Fruit fly (Drosophila melanogaster) whole organism, embryonic: Measurements from ENCODE around the gene CG16798.

Experiments
- ATbp ChIP-seq: fragments of 200-800 bp; sonication (Bioruptor generic); optimal IDR thresholded peaks from 2 replicates; lab custom pipeline; 2017; ENCODE audit warnings: missing biosample characterization, mild to moderate bottlenecking, missing genetic modification characterization, missing genetic modification reagents
- B-H2 ChIP-seq: fragments of 200-800 bp; sonication (Bioruptor generic); optimal IDR thresholded peaks from 2 replicates; lab custom pipeline; 2018; ENCODE audit warnings: missing biosample characterization, mild to moderate bottlenecking, missing genetic modification characterization
- Bdp1 ChIP-seq: fragments of 200-800 bp; sonication (Bioruptor generic); optimal IDR thresholded peaks from 3 replicates; lab custom pipeline; 2016; ENCODE audit warnings: missing biosample characterization, missing genetic modification characterization
- BtbVII ChIP-seq: fragments of 200-800 bp; sonication (Bioruptor generic); optimal IDR thresholded peaks from 3 replicates; lab custom pipeline; 2017; ENCODE audit warnings: missing biosample characterization, mild to moderate bottlenecking, missing genetic modification characterization
- CG10654 ChIP-seq: fragments of 200-800 bp; sonication (Bioruptor generic); optimal IDR thresholded peaks from 2 replicates; lab custom pipeline; 2016; ENCODE audit warnings: missing biosample characterization, missing genetic modification characterization
- CG11247 ChIP-seq: fragments of 200-800 bp; sonication (Bioruptor generic); IDR thresholded peaks from 2 replicates; pipeline ENCODE4 v1.3.6; 2022; ENCODE audit warnings: missing biosample characterization, missing genetic modification characterization
- CG13424 ChIP-seq: fragments of 200-800 bp; sonication (Bioruptor generic); optimal IDR thresholded peaks from 2 replicates; lab custom pipeline; 2019; ENCODE audit warnings: missing biosample characterization, mild to moderate bottlenecking, missing genetic modification characterization, moderate library complexity
- CG14860 ChIP-seq: fragments of 200-800 bp; sonication (Bioruptor generic); IDR thresholded peaks from 3 replicates; pipeline ENCODE4 v1.3.6; 2022; ENCODE audit warnings: missing biosample characterization, missing genetic modification characterization; ENCODE audit not compliant: partially characterized antibody
- CG15269 ChIP-seq: fragments of 200-800 bp; sonication (Bioruptor generic); optimal IDR thresholded peaks from 2 replicates; lab custom pipeline; 2018; ENCODE audit warnings: missing biosample characterization, mild to moderate bottlenecking, missing genetic modification characterization, moderate library complexity
- CG15514 ChIP-seq: fragments of 200-800 bp; sonication (Bioruptor generic); optimal IDR thresholded peaks from 3 replicates; lab custom pipeline; 2017; ENCODE audit warnings: missing biosample characterization, missing genetic modification characterization, mild to moderate bottlenecking, moderate library complexity, missing genetic modification reagents
- CG16779 ChIP-seq: fragments of 200-800 bp; sonication (Bioruptor generic); IDR thresholded peaks from 2 replicates; pipeline ENCODE4 v1.3.6; 2022; ENCODE audit warnings: missing biosample characterization, missing genetic modification characterization
- CG16813 ChIP-seq: fragments of 200-800 bp; sonication (Bioruptor generic); IDR thresholded peaks from 3 replicates; pipeline ENCODE4 v1.3.6; 2022; ENCODE audit warnings: missing biosample characterization, missing genetic modification characterization; ENCODE audit not compliant: partially characterized antibody
- CG1832 ChIP-seq: fragments of 200-800 bp; sonication (Bioruptor generic); optimal IDR thresholded peaks from 2 replicates; lab custom pipeline; 2017; ENCODE audit warnings: missing biosample characterization, mild to moderate bottlenecking, missing genetic modification characterization, inconsistent platforms
- CG2712 ChIP-seq: fragments of 200-800 bp; optimal IDR thresholded peaks from 3 replicates; lab custom pipeline; 2019; ENCODE audit warnings: missing biosample characterization, mild to moderate bottlenecking, missing genetic modification characterization, moderate library complexity
- CG30020 ChIP-seq: fragments of 200-800 bp; optimal IDR thresholded peaks from 2 replicates; lab custom pipeline; 2019; ENCODE audit warnings: missing biosample characterization, mild to moderate bottlenecking, missing genetic modification characterization, moderate library complexity
- CG32772 ChIP-seq: fragments of 200-800 bp; sonication (Bioruptor generic); IDR thresholded peaks from 2 replicates; pipeline ENCODE4 v1.3.6; 2022; ENCODE audit warnings: missing biosample characterization, missing genetic modification characterization
- CG3838 ChIP-seq: fragments of 200-800 bp; sonication (Bioruptor generic); optimal IDR thresholded peaks from 3 replicates; lab custom pipeline; 2016; ENCODE audit warnings: missing biosample characterization, missing genetic modification characterization
- CG3847 ChIP-seq: fragments of 200-800 bp; sonication (Bioruptor generic); IDR thresholded peaks from 2 replicates; pipeline ENCODE4 v1.3.6; 2022; ENCODE audit warnings: missing biosample characterization, missing genetic modification characterization
- CG4360 ChIP-seq: fragments of 200-800 bp; sonication (Bioruptor generic); IDR thresholded peaks from 2 replicates; pipeline ENCODE4 v1.3.6; 2022; ENCODE audit warnings: missing biosample characterization, missing genetic modification characterization
- CG6813 ChIP-seq: fragments of 200-800 bp; sonication (Bioruptor generic); optimal IDR thresholded peaks from 2 replicates; lab custom pipeline; 2017; ENCODE audit warnings: missing biosample characterization, missing genetic modification characterization, mild to moderate bottlenecking, moderate library complexity, missing genetic modification reagents
- CG8359 ChIP-seq: fragments of 200-800 bp; sonication (Bioruptor generic); optimal IDR thresholded peaks from 2 replicates; lab custom pipeline; 2017; ENCODE audit warnings: missing biosample characterization, mild to moderate bottlenecking, missing genetic modification characterization, borderline replicate concordance
- Deaf1 ChIP-seq: fragments of 200-800 bp; optimal IDR thresholded peaks from 3 replicates; lab custom pipeline; 2019; ENCODE audit warnings: missing biosample characterization, mild to moderate bottlenecking, missing genetic modification characterization, moderate library complexity
- Drgx ChIP-seq: fragments of 200-800 bp; sonication (Bioruptor generic); IDR thresholded peaks from 2 replicates; pipeline ENCODE4 v1.3.6; 2022; ENCODE audit warnings: missing biosample characterization, missing genetic modification characterization
- H2.0 ChIP-seq: fragments of 200-800 bp; sonication (Bioruptor generic); IDR thresholded peaks from 2 replicates; pipeline ENCODE4 v1.3.6; 2022; ENCODE audit warnings: missing biosample characterization, missing genetic modification characterization
- Hand ChIP-seq: fragments of 200-800 bp; sonication (Bioruptor generic); optimal IDR thresholded peaks from 2 replicates; lab custom pipeline; 2017; ENCODE audit warnings: mild to moderate bottlenecking, missing biosample characterization, missing genetic modification reagents, missing genetic modification characterization
- HmgZ ChIP-seq: fragments of 200-800 bp; sonication (Bioruptor generic); optimal IDR thresholded peaks from 2 replicates; lab custom pipeline; 2018; ENCODE audit warnings: missing biosample characterization, mild to moderate bottlenecking, missing genetic modification characterization
- Myb ChIP-seq: fragments of 200-800 bp; sonication (Bioruptor generic); optimal IDR thresholded peaks from 2 replicates; lab custom pipeline; 2016; ENCODE audit warnings: missing biosample characterization, missing genetic modification characterization
- Poxn ChIP-seq: fragments of 200-800 bp; sonication (Bioruptor generic); IDR thresholded peaks from 2 replicates; pipeline ENCODE4 v1.3.6; 2022; ENCODE audit warnings: missing biosample characterization, missing genetic modification characterization
- Scr ChIP-seq: fragments of 200-800 bp; sonication (Bioruptor generic); IDR thresholded peaks from 2 replicates; pipeline ENCODE4 v1.3.6; 2022; ENCODE audit warnings: missing biosample characterization, missing genetic modification characterization; ENCODE audit not compliant: partially characterized antibody
- Sry-δ ChIP-seq: fragments of 200-800 bp; sonication (Bioruptor generic); optimal IDR thresholded peaks from 2 replicates; lab custom pipeline; 2016; ENCODE audit warnings: missing biosample characterization, missing genetic modification characterization
- cad ChIP-seq: fragments of >200 bp; optimal IDR thresholded peaks from 2 replicates; lab custom pipeline; 2017; ENCODE audit warnings: missing biosample characterization, missing genetic modification characterization
- crc ChIP-seq: fragments of 200-800 bp; sonication (Bioruptor generic); optimal IDR thresholded peaks from 2 replicates; lab custom pipeline; 2016; ENCODE audit warnings: missing biosample characterization, missing genetic modification characterization
- en ChIP-seq: fragments of 200-800 bp; sonication (Bioruptor generic); optimal IDR thresholded peaks from 2 replicates; lab custom pipeline; 2016; ENCODE audit warnings: missing biosample characterization, missing genetic modification characterization
- fd64A ChIP-seq: fragments of 200-800 bp; sonication (Bioruptor generic); optimal IDR thresholded peaks from 3 replicates; lab custom pipeline; 2018; ENCODE audit warnings: missing biosample characterization, mild to moderate bottlenecking, missing genetic modification characterization
- fru ChIP-seq: fragments of >200 bp; optimal IDR thresholded peaks from 2 replicates; lab custom pipeline; 2017
- gem ChIP-seq: fragments of 200-800 bp; sonication (Bioruptor generic); optimal IDR thresholded peaks from 2 replicates; lab custom pipeline; 2019; ENCODE audit warnings: missing biosample characterization, mild to moderate bottlenecking, missing genetic modification characterization, moderate library complexity
- grn ChIP-seq: fragments of 200-800 bp; sonication (Bioruptor generic); optimal IDR thresholded peaks from 3 replicates; lab custom pipeline; 2017; ENCODE audit warnings: missing biosample characterization, missing genetic modification characterization
- hb ChIP-seq: fragments of 200-800 bp; sonication (Bioruptor generic); IDR thresholded peaks from 3 replicates; pipeline ENCODE4 v1.3.6; 2022; ENCODE audit warnings: missing biosample characterization, missing genetic modification characterization; ENCODE audit not compliant: partially characterized antibody
- insv ChIP-seq, 2 experiments: fragments of 200-800 bp; sonication (Bioruptor generic); optimal IDR thresholded peaks; 3 replicates each; lab custom pipeline; 2016 to 2018; ENCODE audit warnings: missing biosample characterization in 2 of 2, missing genetic modification characterization in 2 of 2
- ken ChIP-seq: fragments of 200-800 bp; sonication (Bioruptor generic); IDR thresholded peaks from 3 replicates; pipeline ENCODE4 v1.3.6; 2022; ENCODE audit warnings: missing biosample characterization, missing genetic modification characterization
- knrl ChIP-seq: fragments of 200-800 bp; sonication (Bioruptor generic); IDR thresholded peaks from 3 replicates; pipeline ENCODE4 v1.3.6; 2022; ENCODE audit warnings: missing biosample characterization, missing genetic modification characterization; ENCODE audit not compliant: partially characterized antibody
- schlank ChIP-seq: fragments of 200-800 bp; sonication (Bioruptor generic); optimal IDR thresholded peaks from 2 replicates; lab custom pipeline; 2018; ENCODE audit warnings: missing biosample characterization, mild to moderate bottlenecking, missing genetic modification characterization
- sima ChIP-seq: fragments of 200-800 bp; sonication (Bioruptor generic); optimal IDR thresholded peaks from 2 replicates; lab custom pipeline; 2016; ENCODE audit warnings: missing biosample characterization, missing genetic modification characterization
- so ChIP-seq: fragments of 200-800 bp; sonication (Bioruptor generic); IDR thresholded peaks from 3 replicates; pipeline ENCODE4 v1.3.6; 2022; ENCODE audit warnings: missing biosample characterization, missing genetic modification characterization
- stc ChIP-seq: fragments of 200-800 bp; sonication (Bioruptor generic); IDR thresholded peaks from 2 replicates; pipeline ENCODE4 v1.3.6; 2022; ENCODE audit warnings: missing biosample characterization, missing genetic modification characterization
- trem ChIP-seq: fragments of 200-800 bp; optimal IDR thresholded peaks from 3 replicates; lab custom pipeline; 2019; ENCODE audit warnings: missing biosample characterization, mild to moderate bottlenecking, missing genetic modification characterization, moderate library complexity
- trh ChIP-seq: fragments of 200-800 bp; sonication (Bioruptor generic); optimal IDR thresholded peaks from 2 replicates; lab custom pipeline; 2016; ENCODE audit warnings: missing biosample characterization, missing genetic modification characterization
- vvl ChIP-seq: fragments of 200-800 bp; sonication (Bioruptor generic); IDR thresholded peaks from 2 replicates; pipeline ENCODE4 v1.3.6; 2022; ENCODE audit warnings: missing biosample characterization, missing genetic modification characterization
- yki ChIP-seq: fragments of >200 bp; optimal IDR thresholded peaks from 3 replicates; lab custom pipeline; 2018

CG16798 gene

DNA sequence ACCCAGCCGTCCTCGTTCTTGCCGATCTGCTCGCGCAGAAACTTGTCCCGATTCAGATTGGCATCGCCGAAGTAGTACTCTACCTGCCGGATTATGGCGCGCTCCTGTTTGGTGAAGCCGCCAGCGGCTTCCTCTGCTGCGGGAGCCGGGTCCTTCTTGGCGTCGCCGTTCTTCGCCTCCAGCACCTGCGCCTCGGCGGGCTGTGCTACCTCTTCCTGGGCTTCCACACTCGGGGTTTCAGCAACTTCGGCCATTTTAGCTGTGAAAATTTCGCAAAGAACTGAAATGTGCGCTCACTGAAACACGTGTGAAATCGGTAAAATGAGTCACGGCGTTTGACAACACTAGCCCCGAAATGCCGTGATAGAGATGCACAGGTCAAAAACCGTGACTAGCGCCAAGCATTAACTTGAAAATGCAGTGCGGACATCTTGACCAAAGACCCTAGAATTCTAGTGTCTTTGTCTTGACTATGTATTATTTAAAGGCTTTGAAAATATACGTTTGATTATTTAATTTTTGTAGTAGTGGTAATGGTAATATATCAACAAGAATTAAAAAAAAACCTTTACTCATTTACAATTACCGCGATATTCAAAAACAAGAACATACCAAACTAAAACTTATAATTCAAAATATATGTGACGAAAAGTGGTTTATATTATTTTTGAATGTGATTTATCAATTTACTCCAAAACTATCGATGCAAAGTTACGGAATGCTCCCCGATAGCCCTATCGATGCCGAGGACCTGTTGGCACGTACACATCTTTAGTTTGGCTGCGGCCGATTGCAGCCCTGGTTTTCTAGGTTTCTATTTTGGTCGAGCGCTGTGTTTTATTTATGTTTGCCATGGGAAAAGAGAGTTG is 32.3 kb downstream of the CG16798 start, which contains the start of the genes La and RtGEF (continued):
- TF ChIP-seq yki (no peak), insv (GFP tag; optimal IDR thresholded peaks at IDR 0.05; lab: Kevin White, UChicago) (peak in 1 of 2 experiments; percentile 21), trem (tag; lab: Kevin White, UChicago) (no peak), hb (peak; percentile 92), CG15514 (GFP tag; lab: Kevin White, UChicago) (peak; percentile 26), CG14860 (GFP tag; lab: Robert Waterston, UW) (peak; percentile 90), CG4360 (no peak), CG3847 (GFP tag; lab: Robert Waterston, UW) (peak; percentile 62), CG13424 (peak; percentile 47), Myb (peak; percentile 38), vvl (peak; percentile 5; the same call in 1 of the 2 replicates), B-H2 (peak; percentile 38), Hand (no peak), Deaf1 (tag; lab: Kevin White, UChicago) (no peak), so (GFP tag; lab: Robert Waterston, UW) (no peak), trh (GFP tag; lab: Kevin White, UChicago) (peak; percentile 43), ATbp (no peak), fd64A (GFP tag; lab: Kevin White, UChicago) (no peak), CG10654 (GFP tag; lab: Kevin White, UChicago) (peak; percentile 7), en (GFP tag; lab: Kevin White, UChicago) (no peak), Scr (GFP tag; lab: Robert Waterston, UW) (peak; percentile 95), CG16779 (GFP tag; lab: Robert Waterston, UW) (no peak), BtbVII (GFP tag; lab: Kevin White, UChicago) (no peak), CG15269 (tag; lab: Kevin White, UChicago) (peak; percentile 15), CG11247 (GFP tag; lab: Robert Waterston, UW) (peak; percentile 43; the same call in 1 of the 2 replicates), stc (GFP tag; lab: Robert Waterston, UW) (no peak), gem (tag; lab: Kevin White, UChicago) (peak; percentile 61), CG2712 (tag; lab: Kevin White, UChicago) (peak; percentile 51), H2.0 (GFP tag; lab: Robert Waterston, UW) (peak; percentile 11; the same call in 1 of the 2 replicates), schlank (tag; lab: Kevin White, UChicago) (no peak), crc (peak; percentile 24), CG6813 (GFP tag; lab: Kevin White, UChicago) (no peak), ken (GFP tag; lab: Robert Waterston, UW) (peak; percentile 47; the same call in 2 of the 3 replicates), Poxn (GFP tag; lab: Robert Waterston, UW) (no peak), CG1832 (no peak), knrl (GFP tag; lab: Robert Waterston, UW) (peak; percentile 95), sima (GFP tag; lab: Kevin White, UChicago) (no peak), HmgZ (peak; percentile 35), Bdp1 (GFP tag; lab: Kevin White, UChicago) (peak; percentile 12), cad (no peak), CG8359 (no peak), Drgx (GFP tag; lab: Robert Waterston, UW) (no peak), CG32772 (GFP tag; lab: Robert Waterston, UW) (0 out of 2 replicates have a peak, but pooled peaks have one; percentile 15), CG3838 (GFP tag; lab: Kevin White, UChicago) (no peak), CG16813 (GFP tag; lab: Robert Waterston, UW) (peak; percentile 97), grn (GFP tag; lab: Kevin White, UChicago) (no peak), CG30020 (peak; percentile 93), Sry-δ (GFP tag; lab: Kevin White, UChicago) (peak; percentile 95), fru (lab: Kevin White, UChicago) (no peak)
